Worm (Caenorhabditis elegans) whole organism, early embryonic: ENCODE results near the gene C23G10.7.

ENCODE experiments used
- B0310.2 ChIP-seq: sonication (generic microtip); optimal IDR thresholded peaks from 2 replicates; lab custom pipeline; 2016; ENCODE audit warnings: mild to moderate bottlenecking, missing genetic modification characterization, missing compliant biosample characterization
- ceh-13 ChIP-seq: fragments of 200-800 bp; sonication (Bioruptor generic); optimal IDR thresholded peaks from 2 replicates; lab custom pipeline; 2018; ENCODE audit warnings: mild to moderate bottlenecking, missing genetic modification characterization, missing compliant biosample characterization
- ets-7 ChIP-seq: sonication (generic microtip); optimal IDR thresholded peaks from 2 replicates; lab custom pipeline; 2016; ENCODE audit warnings: missing genotype, missing genetic modification characterization, missing compliant biosample characterization
- flt-1 ChIP-seq: fragments of 200-800 bp; sonication (Bioruptor generic); IDR thresholded peaks from 2 replicates; pipeline ENCODE4 v1.3.6; 2022; ENCODE audit warnings: missing genetic modification characterization, missing compliant biosample characterization
- pes-1 ChIP-seq: fragments of 200-800 bp; sonication (Bioruptor generic); IDR thresholded peaks from 2 replicates; pipeline ENCODE4 v1.3.6; 2022; ENCODE audit warnings: missing genetic modification reagents, missing genetic modification characterization, missing compliant biosample characterization

DNA sequence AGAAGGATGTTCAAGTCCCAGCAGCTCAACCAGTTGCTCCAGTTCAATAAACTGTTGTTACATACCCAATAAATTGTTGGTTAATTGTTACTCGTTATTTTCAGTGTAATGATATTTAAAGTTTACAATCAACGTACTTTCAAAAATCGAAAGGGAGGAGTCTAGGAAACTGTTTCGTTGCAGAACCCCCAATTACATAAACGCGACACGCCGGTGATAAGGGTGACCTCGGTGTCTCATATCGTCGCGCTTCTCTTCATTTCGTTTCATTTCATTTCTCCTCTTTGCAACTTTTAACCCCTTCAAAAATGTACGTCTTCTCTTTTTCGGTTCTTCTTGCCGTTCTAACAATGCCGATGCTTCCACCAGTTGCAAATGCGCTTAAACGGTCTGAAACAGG, 9.7 kb upstream of the C23G10.7 start, which contains the start of gene C23G10.2:
- TF ChIP-seq ets-7 (tag; lab: Kevin White, UChicago) (no peak), pes-1 (no peak), flt-1 (GFP tag; lab: Robert Waterston, UW) (no peak), ceh-13 (GFP tag; lab: Kevin White, UChicago) (no peak), B0310.2 (tag; lab: Kevin White, UChicago) (no peak)
